Worm (Caenorhabditis elegans) whole organism, early embryonic: ENCODE data around the gene gpa-7.

ENCODE experiments used
- B0310.2 ChIP-seq: sonication (generic microtip); optimal IDR thresholded peaks from 2 replicates; lab custom pipeline; 2016; ENCODE audit warnings: mild to moderate bottlenecking, missing genetic modification characterization, missing compliant biosample characterization
- F13C5.2 ChIP-seq: sonication (generic microtip); optimal IDR thresholded peaks from 2 replicates; lab custom pipeline; 2017; ENCODE audit warnings: mild to moderate bottlenecking, missing genetic modification characterization, inconsistent platforms, missing compliant biosample characterization
- aly-1 ChIP-seq: sonication (generic microtip); optimal IDR thresholded peaks from 2 replicates; lab custom pipeline; 2016; ENCODE audit warnings: missing genetic modification characterization, missing compliant biosample characterization
- ama-1 ChIP-seq: fragments of 150-350 bp; optimal IDR thresholded peaks from 2 replicates; lab custom pipeline; 2014
- ceh-13 ChIP-seq: fragments of 200-800 bp; sonication (Bioruptor generic); optimal IDR thresholded peaks from 2 replicates; lab custom pipeline; 2018; ENCODE audit warnings: mild to moderate bottlenecking, missing genetic modification characterization, missing compliant biosample characterization
- ceh-36 ChIP-seq: sonication (generic microtip); optimal IDR thresholded peaks from 2 replicates; lab custom pipeline; 2016; ENCODE audit warnings: missing genetic modification characterization, inconsistent platforms, missing compliant biosample characterization
- ets-7 ChIP-seq: sonication (generic microtip); optimal IDR thresholded peaks from 2 replicates; lab custom pipeline; 2016; ENCODE audit warnings: missing genotype, missing genetic modification characterization, missing compliant biosample characterization
- flt-1 ChIP-seq: fragments of 200-800 bp; sonication (Bioruptor generic); IDR thresholded peaks from 2 replicates; pipeline ENCODE4 v1.3.6; 2022; ENCODE audit warnings: missing genetic modification characterization, missing compliant biosample characterization
- hmbx-1 ChIP-seq: sonication (generic microtip); optimal IDR thresholded peaks from 2 replicates; lab custom pipeline; 2016; ENCODE audit warnings: mild to moderate bottlenecking, missing genetic modification characterization, missing compliant biosample characterization
- hmg-4 ChIP-seq: fragments of 200-800 bp; sonication (Bioruptor generic); optimal IDR thresholded peaks from 2 replicates; lab custom pipeline; 2018; ENCODE audit warnings: mild to moderate bottlenecking, missing genetic modification characterization, missing compliant biosample characterization
- hnd-1 ChIP-seq: sonication (generic microtip); optimal IDR thresholded peaks from 2 replicates; lab custom pipeline; 2016; ENCODE audit warnings: missing genetic modification characterization, missing compliant biosample characterization
- pes-1 ChIP-seq: fragments of 200-800 bp; sonication (Bioruptor generic); IDR thresholded peaks from 2 replicates; pipeline ENCODE4 v1.3.6; 2022; ENCODE audit warnings: missing genetic modification reagents, missing genetic modification characterization, missing compliant biosample characterization
- scrt-1 ChIP-seq: fragments of 200-800 bp; sonication (Bioruptor generic); IDR thresholded peaks from 2 replicates; pipeline ENCODE4 v1.3.6; 2022; ENCODE audit warnings: missing genetic modification characterization, missing compliant biosample characterization
- sea-1 ChIP-seq: fragments of 200-800 bp; sonication (Bioruptor generic); conservative IDR thresholded peaks from 2 replicates; pipeline ENCODE4 v1.3.6; 2022; ENCODE audit warnings: missing genetic modification characterization, missing compliant biosample characterization
- tbx-11 ChIP-seq: fragments of 200-800 bp; sonication (Bioruptor generic); IDR thresholded peaks from 2 replicates; pipeline ENCODE4 v1.3.6; 2022; ENCODE audit warnings: missing genetic modification characterization, missing compliant biosample characterization
- tbx-37 ChIP-seq: fragments of 200-800 bp; sonication (Bioruptor generic); conservative IDR thresholded peaks from 2 replicates; pipeline ENCODE4 v1.3.6; 2022; ENCODE audit warnings: missing genetic modification reagents, missing genetic modification characterization, missing compliant biosample characterization
- tra-4 ChIP-seq: sonication (generic microtip); optimal IDR thresholded peaks from 2 replicates; lab custom pipeline; 2017; ENCODE audit warnings: missing genetic modification characterization, missing compliant biosample characterization

gpa-7 gene

DNA sequence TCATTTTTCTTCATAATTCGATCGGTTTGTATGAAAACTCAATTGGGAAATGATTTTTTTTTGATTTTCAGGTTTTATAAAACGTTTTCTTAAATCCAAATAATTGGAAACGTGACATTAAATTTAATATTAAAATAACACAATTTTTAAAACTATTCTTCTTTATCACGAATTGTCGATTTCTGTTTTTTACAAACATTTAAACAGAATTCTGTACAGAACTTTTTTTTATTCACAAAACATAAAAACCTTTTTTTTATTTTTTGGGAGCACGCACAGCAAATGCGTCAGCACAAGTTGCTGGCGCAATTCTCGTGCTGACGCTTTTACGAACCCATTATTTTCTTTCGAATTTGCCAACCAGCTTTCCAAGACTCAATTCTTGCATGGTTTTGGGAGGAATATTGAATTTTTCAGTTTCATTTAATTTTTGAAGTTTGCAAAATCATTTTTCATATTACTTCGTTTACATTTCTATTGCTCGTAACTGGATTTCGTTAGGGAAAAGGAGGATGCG lies 30.0 kb upstream of the gpa-7 start, which contains the start of gene mpz-5:
mpz-5 (minus strand) TSS at position 51 of the 517 bp plus-strand sequence.
- TF ChIP-seq hmg-4 (GFP tag; lab: Kevin White, UChicago) (peak; percentile 26), F13C5.2 (tag; lab: Kevin White, UChicago) (peak; percentile 65), scrt-1 (GFP tag; lab: Robert Waterston, UW) (no peak), ceh-36 (tag; lab: Kevin White, UChicago) (peak; percentile 13), ama-1 (lab: Kevin White, UChicago) (no peak)

DNA sequence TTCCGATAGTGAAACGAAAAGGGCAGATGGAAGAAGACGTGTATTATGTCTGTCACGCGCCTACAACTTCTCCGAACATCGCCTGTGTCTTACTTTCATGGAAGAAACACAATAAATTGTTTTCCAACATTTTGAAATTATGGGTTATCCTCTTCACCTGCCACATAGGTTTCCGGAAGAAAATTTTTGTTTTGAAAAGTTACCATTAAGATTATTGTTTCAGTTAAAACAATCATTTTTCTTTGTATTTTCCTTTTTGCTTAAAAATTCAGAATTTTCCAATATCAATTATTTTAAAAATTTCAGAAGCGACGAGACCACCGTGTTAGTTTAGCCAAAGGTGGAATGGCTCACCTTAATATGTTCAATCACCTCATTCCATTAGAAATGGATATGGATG lies 29.2 kb upstream of the gpa-7 start, which contains the start of gene mask-1:
mask-1 (plus strand) TSS at position 301 of the 400 bp plus-strand sequence.
- no peak for TF ChIP-seq sea-1 (GFP tag; lab: Robert Waterston, UW)
- no peak for TF ChIP-seq ets-7 (tag; lab: Kevin White, UChicago)
- no peak for TF ChIP-seq hmbx-1 (tag; lab: Kevin White, UChicago)
- no peak for TF ChIP-seq ama-1 (lab: Kevin White, UChicago)
- TF ChIP-seq tra-4 (tag; lab: Kevin White, UChicago) = no peak
- no peak for TF ChIP-seq F13C5.2 (tag; lab: Kevin White, UChicago)
- TF ChIP-seq pes-1 (GFP tag; lab: Robert Waterston, UW) = no peak
- no peak for TF ChIP-seq B0310.2 (tag; lab: Kevin White, UChicago)
- TF ChIP-seq hmg-4 (GFP tag; lab: Kevin White, UChicago) = no peak
- no peak for TF ChIP-seq scrt-1 (GFP tag; lab: Robert Waterston, UW)
- TF ChIP-seq tbx-37 (GFP tag; lab: Robert Waterston, UW) = no peak
- TF ChIP-seq ceh-36 (tag; lab: Kevin White, UChicago) = no peak
- TF ChIP-seq tbx-11 (GFP tag; lab: Robert Waterston, UW) = no peak
- no peak for TF ChIP-seq ceh-13 (GFP tag; lab: Kevin White, UChicago)
- no peak for TF ChIP-seq hnd-1 (tag; lab: Kevin White, UChicago)
- TF ChIP-seq flt-1 (GFP tag; lab: Robert Waterston, UW) = no peak
- no peak for TF ChIP-seq aly-1 (tag; lab: Kevin White, UChicago)

DNA sequence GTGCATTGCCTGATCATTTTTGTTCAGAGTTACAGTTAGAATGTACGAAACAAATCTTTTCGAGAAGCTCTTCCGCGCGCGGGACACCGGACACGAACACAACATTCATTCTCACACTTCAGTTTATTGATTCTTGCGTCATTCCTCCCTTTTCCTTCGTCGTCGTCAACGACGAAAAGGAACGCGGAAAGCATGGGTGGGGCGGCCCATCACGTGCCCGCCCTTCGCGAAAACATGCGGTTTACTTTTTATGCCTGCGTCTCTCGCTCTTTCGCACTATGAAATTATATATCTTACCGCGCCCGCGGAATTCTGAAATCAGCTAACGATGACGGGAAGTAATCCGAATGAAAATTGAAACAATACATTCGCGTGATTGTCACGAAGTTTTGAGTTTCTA lies 23.2 kb upstream of the gpa-7 start:
- no peak for TF ChIP-seq flt-1 (GFP tag; lab: Robert Waterston, UW)
- peak; percentile 4 for TF ChIP-seq F13C5.2 (tag; lab: Kevin White, UChicago)
- no peak for TF ChIP-seq ama-1 (lab: Kevin White, UChicago)
- TF ChIP-seq hmg-4 (GFP tag; lab: Kevin White, UChicago) = peak; percentile 37
- no peak for TF ChIP-seq hnd-1 (tag; lab: Kevin White, UChicago)

- TF ChIP-seq ama-1 (lab: Kevin White, UChicago) = no peak
- no peak for TF ChIP-seq sea-1 (GFP tag; lab: Robert Waterston, UW)
- no peak for TF ChIP-seq ets-7 (tag; lab: Kevin White, UChicago)
- TF ChIP-seq flt-1 (GFP tag; lab: Robert Waterston, UW) = no peak
- no peak for TF ChIP-seq ceh-13 (GFP tag; lab: Kevin White, UChicago)
- no peak for TF ChIP-seq scrt-1 (GFP tag; lab: Robert Waterston, UW)
- no peak for TF ChIP-seq hmbx-1 (tag; lab: Kevin White, UChicago)
- no peak for TF ChIP-seq tbx-11 (GFP tag; lab: Robert Waterston, UW)
- no peak for TF ChIP-seq tbx-37 (GFP tag; lab: Robert Waterston, UW)
- TF ChIP-seq F13C5.2 (tag; lab: Kevin White, UChicago) = no peak
- no peak for TF ChIP-seq hmg-4 (GFP tag; lab: Kevin White, UChicago)
- TF ChIP-seq aly-1 (tag; lab: Kevin White, UChicago) = no peak
- no peak for TF ChIP-seq tra-4 (tag; lab: Kevin White, UChicago)
- TF ChIP-seq pes-1 (GFP tag; lab: Robert Waterston, UW) = no peak
- TF ChIP-seq B0310.2 (tag; lab: Kevin White, UChicago) = no peak
- no peak for TF ChIP-seq hnd-1 (tag; lab: Kevin White, UChicago)
- no peak for TF ChIP-seq ceh-36 (tag; lab: Kevin White, UChicago)
Measured at ce11 chrIV:10381035-10381434, 22.8 kb upstream of the gpa-7 start.

- TF ChIP-seq hnd-1 (tag; lab: Kevin White, UChicago) = no peak
- no peak for TF ChIP-seq ceh-13 (GFP tag; lab: Kevin White, UChicago)
- no peak for TF ChIP-seq scrt-1 (GFP tag; lab: Robert Waterston, UW)
- TF ChIP-seq flt-1 (GFP tag; lab: Robert Waterston, UW) = no peak
- no peak for TF ChIP-seq sea-1 (GFP tag; lab: Robert Waterston, UW)
Measured at ce11 chrIV:10382894-10383293, 20.9 kb upstream of the gpa-7 start.

DNA sequence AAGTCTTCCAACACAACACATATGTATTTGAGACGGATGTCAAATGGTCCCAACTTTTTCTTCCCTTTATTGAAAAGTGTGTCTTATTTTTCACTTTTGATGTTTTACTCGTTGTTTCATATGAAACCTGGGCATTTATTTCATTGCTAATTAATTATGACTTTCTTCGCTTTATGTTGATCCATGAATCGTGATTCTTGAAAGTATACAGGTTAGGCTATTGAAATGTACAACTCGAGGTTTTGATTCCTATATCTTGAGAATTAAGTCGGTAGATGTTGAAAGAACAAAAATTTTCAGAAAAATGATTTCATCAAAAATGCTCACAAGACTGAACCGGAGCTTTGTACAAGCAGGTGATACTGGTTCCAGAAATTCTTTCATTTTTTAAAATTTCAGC lies 16.7 kb upstream of the gpa-7 start, which contains the start of gene nfu-1:
nfu-1 (plus strand) TSS at position 301 of the 400 bp plus-strand sequence.
- no peak for TF ChIP-seq scrt-1 (GFP tag; lab: Robert Waterston, UW)
- no peak for TF ChIP-seq F13C5.2 (tag; lab: Kevin White, UChicago)
- no peak for TF ChIP-seq pes-1 (GFP tag; lab: Robert Waterston, UW)
- no peak for TF ChIP-seq ama-1 (lab: Kevin White, UChicago)
- no peak for TF ChIP-seq hmg-4 (GFP tag; lab: Kevin White, UChicago)
- TF ChIP-seq ets-7 (tag; lab: Kevin White, UChicago) = no peak
- no peak for TF ChIP-seq ceh-36 (tag; lab: Kevin White, UChicago)
- TF ChIP-seq tbx-11 (GFP tag; lab: Robert Waterston, UW) = no peak
- no peak for TF ChIP-seq B0310.2 (tag; lab: Kevin White, UChicago)
- TF ChIP-seq hnd-1 (tag; lab: Kevin White, UChicago) = no peak
- no peak for TF ChIP-seq aly-1 (tag; lab: Kevin White, UChicago)
- TF ChIP-seq tbx-37 (GFP tag; lab: Robert Waterston, UW) = no peak
- no peak for TF ChIP-seq flt-1 (GFP tag; lab: Robert Waterston, UW)
- no peak for TF ChIP-seq sea-1 (GFP tag; lab: Robert Waterston, UW)
- TF ChIP-seq tra-4 (tag; lab: Kevin White, UChicago) = no peak
- TF ChIP-seq ceh-13 (GFP tag; lab: Kevin White, UChicago) = no peak
- no peak for TF ChIP-seq hmbx-1 (tag; lab: Kevin White, UChicago)
